Fruit fly (Drosophila melanogaster): ENCODE measurements around the gene nanos.

nanos gene

dm6 chr3R:19153502-19153983 lies 3.5 kb upstream of the nanos start, which contains the start of gene CG5835 (continued):
- TF ChIP-seq jim (GFP tag; optimal IDR thresholded peaks at IDR 0.05): no peak
- peak in 1 of 2 experiments; percentile 18 for TF ChIP-seq foxo (GFP tag; optimal IDR thresholded peaks at IDR 0.05)
- no peak for TF ChIP-seq dl (GFP tag; optimal IDR thresholded peaks at IDR 0.05; ENCODE audit: insufficient read depth in 1 of 2, partially characterized antibody in 2 of 2)

dm6 chr3R:19157997-19158396 lies 959 bp downstream of the nanos start:
- no peak for TF ChIP-seq CG9705 (GFP tag; optimal IDR thresholded peaks at IDR 0.05)
- TF ChIP-seq jim (GFP tag; optimal IDR thresholded peaks at IDR 0.05): no peak
- no peak for TF ChIP-seq lola (GFP tag; optimal IDR thresholded peaks at IDR 0.05)
- TF ChIP-seq rgr (GFP tag; optimal IDR thresholded peaks at IDR 0.05): no peak
- TF ChIP-seq GATAd (GFP tag; optimal IDR thresholded peaks at IDR 0.05): no peak
- no peak for TF ChIP-seq br (GFP tag; optimal IDR thresholded peaks at IDR 0.05)
- no peak for TF ChIP-seq fru (GFP tag; optimal IDR thresholded peaks at IDR 0.05)
- no peak for TF ChIP-seq Abd-B (GFP tag; optimal IDR thresholded peaks at IDR 0.05)

DNA sequence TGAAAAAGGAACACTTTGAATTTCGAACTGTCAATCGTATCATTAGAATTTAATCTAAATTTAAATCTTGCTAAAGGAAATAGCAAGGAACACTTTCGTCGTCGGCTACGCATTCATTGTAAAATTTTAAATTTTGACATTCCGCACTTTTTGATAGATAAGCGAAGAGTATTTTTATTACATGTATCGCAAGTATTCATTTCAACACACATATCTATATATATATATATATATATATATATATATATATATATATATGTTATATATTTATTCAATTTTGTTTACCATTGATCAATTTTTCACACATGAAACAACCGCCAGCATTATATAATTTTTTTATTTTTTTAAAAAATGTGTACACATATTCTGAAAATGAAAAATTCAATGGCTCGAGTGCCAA lies 2.7 kb downstream of the nanos start, which contains the start of gene CG11779:
TSS of gene CG11779 (minus strand) at position 101 of the 400 bp plus-strand sequence.
- TF ChIP-seq Myc (optimal IDR thresholded peaks at IDR 0.05) (no peak), br (GFP tag; optimal IDR thresholded peaks at IDR 0.05) (no peak)

dm6 chr3R:19162135-19162616 lies 5.1 kb downstream of the nanos start, which contains the start of the genes CG42359 and Nsun5:
Gene CG42359 (minus strand): TSS chr3R:19162300.
Gene Nsun5 (minus strand): TSS chr3R:19162300.
- TF ChIP-seq Sp1 (GFP tag; optimal IDR thresholded peaks at IDR 0.05) (peak; percentile 81), lola (GFP tag; optimal IDR thresholded peaks at IDR 0.05) (no peak), GATAd (GFP tag; optimal IDR thresholded peaks at IDR 0.05) (peak; percentile 15), HLH106 (tag; optimal IDR thresholded peaks at IDR 0.05) (peak; percentile 81), Mio (GFP tag; optimal IDR thresholded peaks at IDR 0.05) (no peak), Myc (optimal IDR thresholded peaks at IDR 0.05) (peak; percentile 41), h (GFP tag; optimal IDR thresholded peaks at IDR 0.05) (peak; percentile 90), dmrt93B (GFP tag; optimal IDR thresholded peaks at IDR 0.05) (peak; percentile 65), Hnf4 (GFP tag; optimal IDR thresholded peaks at IDR 0.05) (peak; percentile 89), OdsH (GFP tag; optimal IDR thresholded peaks at IDR 0.05) (peak; percentile 77), rgr (GFP tag; optimal IDR thresholded peaks at IDR 0.05) (peak; percentile 87), dsf (GFP tag; optimal IDR thresholded peaks at IDR 0.05; ENCODE audit: borderline replicate concordance) (peak; percentile 74), Dfd (GFP tag; optimal IDR thresholded peaks at IDR 0.05) (no peak), psq (GFP tag; optimal IDR thresholded peaks at IDR 0.05) (peak; percentile 79), CG32264 (GFP tag; optimal IDR thresholded peaks at IDR 0.05) (peak; percentile 54), Hr78 (GFP tag; optimal IDR thresholded peaks at IDR 0.05) (no peak), br (GFP tag; optimal IDR thresholded peaks at IDR 0.05) (peak; percentile 86), brk (GFP tag; optimal IDR thresholded peaks at IDR 0.05) (peak; percentile 80), woc (GFP tag; optimal IDR thresholded peaks at IDR 0.05) (peak; percentile 85), ey (GFP tag; optimal IDR thresholded peaks at IDR 0.05) (peak; percentile 85), Hr83 (GFP tag; optimal IDR thresholded peaks at IDR 0.05; ENCODE audit: poor library complexity, severe bottlenecking) (peak; percentile 60), fru (GFP tag; optimal IDR thresholded peaks at IDR 0.05) (peak; percentile 87), Dif (GFP tag; optimal IDR thresholded peaks at IDR 0.05; ENCODE audit: partially characterized antibody) (no peak), foxo (GFP tag; optimal IDR thresholded peaks at IDR 0.05) (peak; percentile 21 to 91), N (GFP tag; optimal IDR thresholded peaks at IDR 0.05) (no peak), jim (GFP tag; optimal IDR thresholded peaks at IDR 0.05) (peak; percentile 35), Rel (GFP tag; optimal IDR thresholded peaks at IDR 0.05) (no peak), Rel (tag; optimal IDR thresholded peaks at IDR 0.05) (peak; percentile 92), sage (GFP tag; optimal IDR thresholded peaks at IDR 0.05) (peak; percentile 33), sv (GFP tag; optimal IDR thresholded peaks at IDR 0.05) (peak; percentile 84), Jra (GFP tag; optimal IDR thresholded peaks at IDR 0.05) (peak; percentile 91), tai (GFP tag; optimal IDR thresholded peaks at IDR 0.05) (peak; percentile 94), dl (GFP tag; optimal IDR thresholded peaks at IDR 0.05; ENCODE audit: insufficient read depth in 1 of 2, partially characterized antibody in 2 of 2) (no peak), pan (optimal IDR thresholded peaks at IDR 0.05) (no peak), CG9705 (GFP tag; optimal IDR thresholded peaks at IDR 0.05) (peak; percentile 77)
